Fruit fly (Drosophila melanogaster): Measurements from ENCODE around the gene elg1.
A peak's percentile ranks its signal among the peaks of the same experiment; 100 is the strongest.

elg1 gene

DNA sequence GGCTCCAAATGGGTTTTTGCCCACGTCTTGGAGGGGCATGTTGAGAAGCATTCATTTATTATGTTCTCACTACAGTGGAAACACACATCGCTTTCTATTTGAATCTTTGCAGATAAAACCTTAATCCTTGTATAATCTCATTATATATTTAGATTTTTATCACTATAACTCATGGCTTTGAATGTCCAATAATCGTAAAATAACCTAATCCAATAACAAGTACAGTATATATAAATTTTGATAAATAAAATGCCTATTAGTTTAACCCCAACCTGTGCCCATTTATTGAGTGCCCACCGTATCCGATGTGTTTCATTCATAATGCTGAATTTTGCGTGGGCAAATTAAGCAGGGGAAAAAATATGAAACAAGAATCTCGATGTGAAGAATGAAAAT, 14.7 kb downstream of the elg1 start (continued):
- TF ChIP-seq lov (optimal IDR thresholded peaks at IDR 0.05) (no peak), lov (GFP tag; IDR thresholded peaks at IDR 0.05) (no peak), chn (GFP tag; optimal IDR thresholded peaks at IDR 0.05) (no peak), CG7745 (tag; optimal IDR thresholded peaks at IDR 0.05) (no peak), NFAT (GFP tag; IDR thresholded peaks at IDR 0.05) (peak; percentile 52; the same call in 1 of the 2 replicates), ci (GFP tag; IDR thresholded peaks at IDR 0.05) (no peak), sug (tag; optimal IDR thresholded peaks at IDR 0.05) (peak; percentile 47), jumu (GFP tag; optimal IDR thresholded peaks at IDR 0.05) (no peak), CG11695 (GFP tag; IDR thresholded peaks at IDR 0.05) (peak; percentile 62; the same call in 1 of the 3 replicates), tgo (GFP tag; IDR thresholded peaks at IDR 0.05) (peak; percentile 22; the same call in 1 of the 3 replicates), Lim3 (GFP tag; IDR thresholded peaks at IDR 0.05) (no peak), CG11504 (tag; optimal IDR thresholded peaks at IDR 0.05) (no peak), Dip3 (GFP tag; optimal IDR thresholded peaks at IDR 0.05) (no peak), Abd-B (GFP tag; optimal IDR thresholded peaks at IDR 0.05) (peak; percentile 3), Aef1 (GFP tag; IDR thresholded peaks at IDR 0.05) (no peak), E2f1 (GFP tag; IDR thresholded peaks at IDR 0.05) (0 out of 2 replicates have a peak, but pooled peaks have one; percentile 11), Doc2 (GFP tag; IDR thresholded peaks at IDR 0.05) (no peak), Dfd (GFP tag; optimal IDR thresholded peaks at IDR 0.05) (no peak), CG7928 (GFP tag; optimal IDR thresholded peaks at IDR 0.05) (no peak), HHEX (GFP tag; optimal IDR thresholded peaks at IDR 0.05) (no peak), Nf-YB (GFP tag; optimal IDR thresholded peaks at IDR 0.05) (no peak), caup (GFP tag; optimal IDR thresholded peaks at IDR 0.05; ENCODE audit: severe bottlenecking) (peak; percentile 37), rib (GFP tag; IDR thresholded peaks at IDR 0.05) (no peak), Kr (GFP tag; optimal IDR thresholded peaks at IDR 0.05) (no peak), Adf1 (GFP tag; IDR thresholded peaks at IDR 0.05) (no peak), Sry-δ (GFP tag; optimal IDR thresholded peaks at IDR 0.05) (no peak), eve (GFP tag; optimal IDR thresholded peaks at IDR 0.05) (peak in 1 of 2 experiments; percentile 22), CG10543 (GFP tag; optimal IDR thresholded peaks at IDR 0.05) (peak; percentile 70), CG8765 (GFP tag; IDR thresholded peaks at IDR 0.05) (no peak), Neu2 (GFP tag; optimal IDR thresholded peaks at IDR 0.05; ENCODE audit: borderline replicate concordance) (no peak), abd-A (tag; optimal IDR thresholded peaks at IDR 0.05) (no peak), CG2129 (GFP tag; IDR thresholded peaks at IDR 0.05; ENCODE audit: partially characterized antibody) (no peak), ERR (GFP tag; optimal IDR thresholded peaks at IDR 0.05) (no peak), tap (tag; optimal IDR thresholded peaks at IDR 0.05) (no peak), CG30020 (tag; optimal IDR thresholded peaks at IDR 0.05) (no peak), jing (GFP tag; optimal IDR thresholded peaks at IDR 0.05) (no peak), CG2199 (GFP tag; IDR thresholded peaks at IDR 0.05) (no peak), dati (GFP tag; IDR thresholded peaks at IDR 0.05) (no peak), CG15479 (GFP tag; optimal IDR thresholded peaks at IDR 0.05) (no peak), ttk (GFP tag; IDR thresholded peaks at IDR 0.05) (no peak), CG15514 (GFP tag; optimal IDR thresholded peaks at IDR 0.05) (peak; percentile 4), shn (GFP tag; optimal IDR thresholded peaks at IDR 0.05) (no peak), CG3995 (GFP tag; optimal IDR thresholded peaks at IDR 0.05) (no peak), sqz (GFP tag; optimal IDR thresholded peaks at IDR 0.05) (no peak), CG15269 (tag; optimal IDR thresholded peaks at IDR 0.05) (peak; percentile 62), MESR4 (GFP tag; optimal IDR thresholded peaks at IDR 0.05) (no peak), dmrt99B (tag; optimal IDR thresholded peaks at IDR 0.05) (peak; percentile 39), Dad (GFP tag; optimal IDR thresholded peaks at IDR 0.05) (no peak), mam (GFP tag; optimal IDR thresholded peaks at IDR 0.05) (no peak), MBD-R2 (GFP tag; IDR thresholded peaks at IDR 0.05) (no peak), CG1602 (GFP tag; optimal IDR thresholded peaks at IDR 0.05) (no peak), Spps (tag; optimal IDR thresholded peaks at IDR 0.05) (no peak)
